Worm (Caenorhabditis elegans) whole organism, late embryonic: Measurements from ENCODE around the gene srlf-5.

Experiments used
- C08G9.2 ChIP-seq: sonication (generic microtip); optimal IDR thresholded peaks from 2 replicates; lab custom pipeline; 2016; ENCODE audit warnings: mild to moderate bottlenecking, missing genetic modification characterization, moderate library complexity, missing compliant biosample characterization
- C38D4.7 ChIP-seq: fragments of 200-800 bp; sonication (Bioruptor generic); optimal IDR thresholded peaks from 2 replicates; lab custom pipeline; 2018; ENCODE audit warnings: mild to moderate bottlenecking, missing genetic modification characterization, moderate library complexity, missing compliant biosample characterization
- K09A11.1 ChIP-seq: sonication (generic microtip); optimal IDR thresholded peaks from 2 replicates; lab custom pipeline; 2017; ENCODE audit warnings: antibody characterized with exemption, mild to moderate bottlenecking, missing genetic modification characterization, missing compliant biosample characterization; ENCODE audit not compliant: insufficient read depth
- Y22D7AL.16 ChIP-seq: sonication (generic microtip); optimal IDR thresholded peaks from 2 replicates; lab custom pipeline; 2016; ENCODE audit warnings: missing genetic modification characterization, missing compliant biosample characterization
- ahr-1 ChIP-seq: sonication (generic microtip); optimal IDR thresholded peaks from 2 replicates; lab custom pipeline; 2016; ENCODE audit warnings: missing genetic modification characterization, missing compliant biosample characterization
- ama-1 ChIP-seq: fragments of 150-350 bp; optimal IDR thresholded peaks from 2 replicates; lab custom pipeline; 2014
- ceh-14 ChIP-seq: sonication (generic microtip); optimal IDR thresholded peaks from 2 replicates; lab custom pipeline; 2016; ENCODE audit warnings: missing genotype, missing genetic modification characterization, missing compliant biosample characterization
- ceh-18 ChIP-seq: sonication (generic microtip); optimal IDR thresholded peaks from 2 replicates; lab custom pipeline; 2016; ENCODE audit warnings: missing genetic modification characterization, missing compliant biosample characterization
- ceh-19 ChIP-seq: fragments of 200-800 bp; sonication (Bioruptor generic); optimal IDR thresholded peaks from 2 replicates; lab custom pipeline; 2018; ENCODE audit warnings: mild to moderate bottlenecking, missing genetic modification characterization, missing compliant biosample characterization
- ceh-22 ChIP-seq: sonication (generic microtip); optimal IDR thresholded peaks from 2 replicates; lab custom pipeline; 2017; ENCODE audit warnings: missing biosample characterization, missing genetic modification characterization
- ceh-31 ChIP-seq: sonication (generic microtip); optimal IDR thresholded peaks from 2 replicates; lab custom pipeline; 2016; ENCODE audit warnings: missing genetic modification characterization, missing compliant biosample characterization
- ceh-34 ChIP-seq: sonication (generic microtip); optimal IDR thresholded peaks from 2 replicates; lab custom pipeline; 2016; ENCODE audit warnings: mild to moderate bottlenecking, missing genetic modification characterization, missing compliant biosample characterization
- ceh-45 ChIP-seq: fragments of 200-800 bp; sonication (Bioruptor generic); IDR thresholded peaks from 2 replicates; pipeline ENCODE4 v1.3.6; 2022; ENCODE audit warnings: missing genetic modification reagents, missing genetic modification characterization, missing compliant biosample characterization
- ceh-9 ChIP-seq: sonication (generic microtip); optimal IDR thresholded peaks from 2 replicates; lab custom pipeline; 2016; ENCODE audit warnings: mild to moderate bottlenecking, missing genetic modification characterization, inconsistent platforms, missing compliant biosample characterization
- elt-2 ChIP-seq: sonication (generic microtip); optimal IDR thresholded peaks from 2 replicates; lab custom pipeline; 2016; ENCODE audit warnings: missing genetic modification reagents, missing genetic modification characterization, missing compliant biosample characterization
- elt-4 ChIP-seq: sonication (generic microtip); optimal IDR thresholded peaks from 2 replicates; lab custom pipeline; 2016; ENCODE audit warnings: missing genetic modification characterization, missing compliant biosample characterization
- ets-4 ChIP-seq: sonication (generic microtip); optimal IDR thresholded peaks from 2 replicates; lab custom pipeline; 2016; ENCODE audit warnings: missing genetic modification characterization, missing compliant biosample characterization
- fax-1 ChIP-seq: sonication (generic microtip); optimal IDR thresholded peaks from 2 replicates; lab custom pipeline; 2016; ENCODE audit warnings: missing genotype, missing genetic modification characterization, missing compliant biosample characterization
- fkh-6 ChIP-seq: sonication (generic microtip); optimal IDR thresholded peaks from 2 replicates; lab custom pipeline; 2016; ENCODE audit warnings: missing genetic modification characterization, missing compliant biosample characterization
- hlh-30 ChIP-seq: sonication (generic microtip); optimal IDR thresholded peaks from 2 replicates; lab custom pipeline; 2017; ENCODE audit warnings: antibody characterized with exemption, missing genetic modification characterization, missing compliant biosample characterization; ENCODE audit not compliant: insufficient read depth
- hlh-6 ChIP-seq: sonication (generic microtip); optimal IDR thresholded peaks from 2 replicates; lab custom pipeline; 2016; ENCODE audit warnings: missing genotype, missing genetic modification characterization, missing compliant biosample characterization
- hlh-8 ChIP-seq: sonication (generic microtip); optimal IDR thresholded peaks from 2 replicates; lab custom pipeline; 2016; ENCODE audit warnings: missing genotype, missing genetic modification characterization, missing compliant biosample characterization
- lim-6 ChIP-seq: sonication (generic microtip); optimal IDR thresholded peaks from 2 replicates; lab custom pipeline; 2016; ENCODE audit warnings: missing genetic modification characterization, missing compliant biosample characterization
- madf-2 ChIP-seq: sonication (generic microtip); optimal IDR thresholded peaks from 2 replicates; lab custom pipeline; 2017; ENCODE audit warnings: missing genetic modification characterization, missing compliant biosample characterization
- nfya-1 ChIP-seq: sonication (generic microtip); optimal IDR thresholded peaks from 2 replicates; lab custom pipeline; 2017; ENCODE audit warnings: missing genetic modification characterization, mild to moderate bottlenecking, missing compliant biosample characterization, antibody characterized with exemption, moderate library complexity
- nhr-11 ChIP-seq: fragments of 150-350 bp; optimal IDR thresholded peaks from 2 replicates; lab custom pipeline; 2014; ENCODE audit warnings: missing biosample characterization, missing genetic modification characterization
- nhr-232 ChIP-seq: sonication (generic microtip); optimal IDR thresholded peaks from 2 replicates; lab custom pipeline; 2016; ENCODE audit warnings: missing genetic modification characterization, missing compliant biosample characterization
- npax-4 ChIP-seq: sonication (generic microtip); optimal IDR thresholded peaks from 2 replicates; lab custom pipeline; 2016; ENCODE audit warnings: missing genetic modification characterization, missing compliant biosample characterization
- odd-2 ChIP-seq: sonication (generic microtip); optimal IDR thresholded peaks from 2 replicates; lab custom pipeline; 2017; ENCODE audit warnings: antibody characterized with exemption, mild to moderate bottlenecking, missing genetic modification characterization, missing compliant biosample characterization
- pag-3 ChIP-seq: sonication (generic microtip); optimal IDR thresholded peaks from 2 replicates; lab custom pipeline; 2016; ENCODE audit warnings: missing compliant biosample characterization, missing genetic modification characterization, borderline replicate concordance
- pha-2 ChIP-seq: sonication (generic microtip); optimal IDR thresholded peaks from 2 replicates; lab custom pipeline; 2017; ENCODE audit warnings: mild to moderate bottlenecking, missing genetic modification characterization, missing compliant biosample characterization
- pqm-1 ChIP-seq: sonication (generic microtip); optimal IDR thresholded peaks from 2 replicates; lab custom pipeline; 2016; ENCODE audit warnings: missing genetic modification characterization, missing compliant biosample characterization
- pros-1 ChIP-seq: fragments of 150-350 bp; optimal IDR thresholded peaks from 2 replicates; lab custom pipeline; 2014; ENCODE audit warnings: missing biosample characterization, missing genetic modification reagents, missing genetic modification characterization
- sox-2 ChIP-seq: fragments of 200-800 bp; sonication (Bioruptor generic); IDR thresholded peaks from 2 replicates; pipeline ENCODE4 v1.3.6; 2022; ENCODE audit warnings: missing genetic modification reagents, missing genetic modification characterization, missing compliant biosample characterization
- syd-9 ChIP-seq: sonication (generic microtip); optimal IDR thresholded peaks from 2 replicates; lab custom pipeline; 2016; ENCODE audit warnings: mild to moderate bottlenecking, missing genetic modification characterization, moderate library complexity, missing compliant biosample characterization
- tbx-2 ChIP-seq: sonication (generic microtip); optimal IDR thresholded peaks from 2 replicates; lab custom pipeline; 2016; ENCODE audit warnings: missing genetic modification characterization, missing compliant biosample characterization
- tbx-7 ChIP-seq: sonication (generic microtip); optimal IDR thresholded peaks from 2 replicates; lab custom pipeline; 2016; ENCODE audit warnings: missing genotype, missing genetic modification characterization, missing compliant biosample characterization
- unc-3 ChIP-seq, 2 experiments: fragments of 200-800 bp in 1 of 2; sonication (Bioruptor generic) in 1 of 2; sonication (generic microtip) in 1 of 2; conservative IDR thresholded peaks in 1 of 2; optimal IDR thresholded peaks in 1 of 2; 2 replicates each; pipeline versions ENCODE4 v1.3.6 to Lab custom; 2016 to 2022; ENCODE audit warnings: missing compliant biosample characterization in 2 of 2, missing genetic modification characterization in 2 of 2, missing genetic modification reagents in 1 of 2
- unc-42 ChIP-seq: sonication (generic microtip); optimal IDR thresholded peaks from 2 replicates; lab custom pipeline; 2016; ENCODE audit warnings: missing genotype, missing genetic modification characterization, missing compliant biosample characterization
- unc-55 ChIP-seq: sonication (generic microtip); optimal IDR thresholded peaks from 2 replicates; lab custom pipeline; 2017; ENCODE audit warnings: missing biosample characterization, missing genetic modification reagents, missing genetic modification characterization
- unc-86 ChIP-seq: sonication (generic microtip); optimal IDR thresholded peaks from 2 replicates; lab custom pipeline; 2016; ENCODE audit warnings: missing genetic modification characterization, missing compliant biosample characterization
- zip-5 ChIP-seq: sonication (generic microtip); optimal IDR thresholded peaks from 2 replicates; lab custom pipeline; 2016; ENCODE audit warnings: missing genetic modification characterization, missing compliant biosample characterization

srlf-5 gene

ce11 chrIV:12902430-12903110 lies 24.0 kb downstream of the srlf-5 start, which contains the start of gene K08D8.2:
TSS of gene K08D8.2 (plus strand) at chrIV:12903060.
- no peak for TF ChIP-seq hlh-30
- no peak for TF ChIP-seq odd-2 (tag; lab: Kevin White, UChicago)
- no peak for TF ChIP-seq unc-3 (GFP tag; conservative IDR thresholded peaks at IDR 0.05; lab: Robert Waterston, UW)
- no peak for TF ChIP-seq unc-3 (tag; optimal IDR thresholded peaks at IDR 0.05; lab: Kevin White, UChicago)
- no peak for TF ChIP-seq C38D4.7 (GFP tag; lab: Kevin White, UChicago)
- TF ChIP-seq lim-6 (tag; lab: Kevin White, UChicago), result no peak
- TF ChIP-seq zip-5, result no peak
- TF ChIP-seq syd-9 (tag; lab: Kevin White, UChicago), result no peak
- TF ChIP-seq nhr-232, result no peak
- no peak for TF ChIP-seq unc-42 (tag; lab: Kevin White, UChicago)
- no peak for TF ChIP-seq ceh-9 (tag; lab: Kevin White, UChicago)
- TF ChIP-seq K09A11.1, result no peak
- TF ChIP-seq ceh-22 (tag; lab: Kevin White, UChicago), result no peak
- no peak for TF ChIP-seq nhr-11 (tag; lab: Kevin White, UChicago)
- TF ChIP-seq madf-2 (tag; lab: Kevin White, UChicago), result no peak
- no peak for TF ChIP-seq fax-1
- TF ChIP-seq pros-1, result no peak
- no peak for TF ChIP-seq tbx-7 (tag; lab: Kevin White, UChicago)
- no peak for TF ChIP-seq hlh-6
- no peak for TF ChIP-seq unc-86 (tag; lab: Kevin White, UChicago)

- no peak for TF ChIP-seq pqm-1 (tag; lab: Kevin White, UChicago)
- TF ChIP-seq nfya-1 (tag; lab: Kevin White, UChicago), result no peak
- no peak for TF ChIP-seq ets-4 (tag; lab: Kevin White, UChicago)
- no peak for TF ChIP-seq nhr-11 (tag; lab: Kevin White, UChicago)
- TF ChIP-seq elt-2 (tag; lab: Kevin White, UChicago), result peak; percentile 48
- no peak for TF ChIP-seq odd-2 (tag; lab: Kevin White, UChicago)
- no peak for TF ChIP-seq hlh-30
Measured at ce11 chrIV:12901602-12902001, 24.9 kb downstream of the srlf-5 start.

ce11 chrIV:12900267-12900666 lies 26.3 kb downstream of the srlf-5 start, which contains the start of gene K08D8.10:
TSS of gene K08D8.10 (plus strand) at chrIV:12900567.
- no peak for TF ChIP-seq K09A11.1
- no peak for TF ChIP-seq pag-3 (tag; lab: Kevin White, UChicago)
- TF ChIP-seq fkh-6 (tag; lab: Kevin White, UChicago), result no peak
- TF ChIP-seq nhr-232, result no peak
- no peak for TF ChIP-seq ceh-18 (tag; lab: Kevin White, UChicago)
- no peak for TF ChIP-seq sox-2 (GFP tag; lab: Robert Waterston, UW)
- TF ChIP-seq ceh-34 (tag; lab: Kevin White, UChicago), result no peak
- TF ChIP-seq, all 69 proteins: peak for 0

ce11 chrIV:12899392-12899791 lies 27.1 kb downstream of the srlf-5 start, which contains the start of gene K08D8.9:
TSS of gene K08D8.9 (plus strand) at chrIV:12899692.
- TF ChIP-seq ceh-19 (GFP tag; lab: Kevin White, UChicago) (no peak), pha-2 (no peak), ceh-14 (tag; lab: Kevin White, UChicago) (no peak), elt-4 (tag; lab: Kevin White, UChicago) (no peak), Y22D7AL.16 (no peak), ama-1 (lab: Kevin White, UChicago) (no peak), tbx-2 (tag; lab: Kevin White, UChicago) (no peak), hlh-8 (no peak), nhr-11 (tag; lab: Kevin White, UChicago) (no peak), npax-4 (tag; lab: Kevin White, UChicago) (no peak), ets-4 (tag; lab: Kevin White, UChicago) (no peak), ahr-1 (tag; lab: Kevin White, UChicago) (no peak), ceh-9 (tag; lab: Kevin White, UChicago) (no peak), pag-3 (tag; lab: Kevin White, UChicago) (no peak), ceh-45 (GFP tag; lab: Robert Waterston, UW) (no peak), ceh-31 (no peak), unc-55 (no peak), tbx-7 (tag; lab: Kevin White, UChicago) (no peak), C08G9.2 (tag; lab: Kevin White, UChicago) (no peak), unc-3 (GFP tag; conservative IDR thresholded peaks at IDR 0.05; lab: Robert Waterston, UW) (no peak), unc-3 (tag; optimal IDR thresholded peaks at IDR 0.05; lab: Kevin White, UChicago) (no peak)
